Worm (Caenorhabditis elegans): Measurements from ENCODE around the gene F22F7.11.

The F22F7.11 gene

ce11 chrV:2146044-2146443, 26.4 kb downstream of the F22F7.11 start, which contains the start of gene str-52:
Gene str-52 (minus strand): TSS chrV:2146144.
- TF ChIP-seq attf-6 (GFP tag; IDR thresholded peaks at IDR 0.05) (no peak), ets-4 (GFP tag; optimal IDR thresholded peaks at IDR 0.05) (no peak), snpc-1.3 (tag; optimal IDR thresholded peaks at IDR 0.05; ENCODE audit: insufficient read depth) (no peak), him-1 (tag; optimal IDR thresholded peaks at IDR 0.05) (no peak), mes-4 (tag; optimal IDR thresholded peaks at IDR 0.05) (no peak), B0035.1 (tag; optimal IDR thresholded peaks at IDR 0.05) (no peak), dox-1 (GFP tag; IDR thresholded peaks at IDR 0.05) (no peak), Y79H2A.3 (GFP tag; conservative IDR thresholded peaks at IDR 0.05) (no peak), cebp-2 (GFP tag; IDR thresholded peaks at IDR 0.05) (no peak), D2030.7 (GFP tag; IDR thresholded peaks at IDR 0.05) (no peak), aptf-3 (GFP tag; IDR thresholded peaks at IDR 0.05) (no peak), repo-1 (tag; optimal IDR thresholded peaks at IDR 0.05) (no peak), bed-1 (GFP tag; IDR thresholded peaks at IDR 0.05) (no peak)

- TF ChIP-seq ztf-18 (tag; optimal IDR thresholded peaks at IDR 0.05) (no peak), lsl-1 (GFP tag; optimal IDR thresholded peaks at IDR 0.05) (no peak), nhr-27 (tag; optimal IDR thresholded peaks at IDR 0.05) (no peak), mcd-1 (GFP tag; IDR thresholded peaks at IDR 0.05) (no peak), snpc-1.3 (tag; optimal IDR thresholded peaks at IDR 0.05; ENCODE audit: insufficient read depth) (no peak), F23B12.7 (tag; optimal IDR thresholded peaks at IDR 0.05; ENCODE audit: insufficient read depth) (no peak), gei-17 (GFP tag; optimal IDR thresholded peaks at IDR 0.05) (no peak), C06A6.2 (GFP tag; conservative IDR thresholded peaks at IDR 0.05) (no peak), lir-1 (GFP tag; conservative IDR thresholded peaks at IDR 0.05) (no peak), egl-18 (GFP tag; IDR thresholded peaks at IDR 0.05) (no peak), ama-1 (optimal IDR thresholded peaks at IDR 0.05) (no peak), ama-1 (GFP tag; optimal IDR thresholded peaks at IDR 0.05) (no peak), lin-40 (tag; optimal IDR thresholded peaks at IDR 0.05) (no peak), nfya-1 (tag; optimal IDR thresholded peaks at IDR 0.05; ENCODE audit: borderline replicate concordance, insufficient read depth) (no peak), D2030.7 (GFP tag; IDR thresholded peaks at IDR 0.05) (no peak), K12H6.12 (tag; optimal IDR thresholded peaks at IDR 0.05) (no peak), akir-1 (GFP tag; optimal IDR thresholded peaks at IDR 0.05) (no peak), ztf-22 (GFP tag; optimal IDR thresholded peaks at IDR 0.05) (no peak), aptf-2 (GFP tag; conservative IDR thresholded peaks at IDR 0.05) (no peak)
These were observed 27.2 kb downstream of the F22F7.11 start, which contains the start of gene srbc-20 for ce11 chrV:2146795-2147194. Gene srbc-20 (plus strand): TSS chrV:2147095.

- TF ChIP-seq rcor-1 (GFP tag; IDR thresholded peaks at IDR 0.05) (no peak), let-607 (tag; optimal IDR thresholded peaks at IDR 0.05) (no peak), let-526 (GFP tag; IDR thresholded peaks at IDR 0.05) (no peak), efl-1 (GFP tag; optimal IDR thresholded peaks at IDR 0.05) (no peak), sea-2 (GFP tag; IDR thresholded peaks at IDR 0.05) (no peak), ama-1 (optimal IDR thresholded peaks at IDR 0.05) (no peak), ama-1 (GFP tag; optimal IDR thresholded peaks at IDR 0.05) (no peak), tbp1 (GFP tag; optimal IDR thresholded peaks at IDR 0.05) (no peak), K11D2.4 (GFP tag; IDR thresholded peaks at IDR 0.05) (no peak), F22D6.2 (tag; optimal IDR thresholded peaks at IDR 0.05) (no peak), D2030.7 (GFP tag; IDR thresholded peaks at IDR 0.05) (no peak), rpc-1 (optimal IDR thresholded peaks at IDR 0.05) (no peak), rpc-1 (tag; optimal IDR thresholded peaks at IDR 0.05) (no peak), nfyb-1 (GFP tag; IDR thresholded peaks at IDR 0.05) (no peak), F39B2.1 (GFP tag; IDR thresholded peaks at IDR 0.05) (no peak), sdz-38 (tag; optimal IDR thresholded peaks at IDR 0.05) (no peak), ekl-4 (GFP tag; IDR thresholded peaks at IDR 0.05) (no peak)
These were observed 29.8 kb downstream of the F22F7.11 start, which contains the start of gene C45H4.21 for ce11 chrV:2149432-2149831. Gene C45H4.21 (minus strand): TSS chrV:2149532.
